Worm (Caenorhabditis elegans): Measurements from ENCODE around the gene W01B6.3.

DNA sequence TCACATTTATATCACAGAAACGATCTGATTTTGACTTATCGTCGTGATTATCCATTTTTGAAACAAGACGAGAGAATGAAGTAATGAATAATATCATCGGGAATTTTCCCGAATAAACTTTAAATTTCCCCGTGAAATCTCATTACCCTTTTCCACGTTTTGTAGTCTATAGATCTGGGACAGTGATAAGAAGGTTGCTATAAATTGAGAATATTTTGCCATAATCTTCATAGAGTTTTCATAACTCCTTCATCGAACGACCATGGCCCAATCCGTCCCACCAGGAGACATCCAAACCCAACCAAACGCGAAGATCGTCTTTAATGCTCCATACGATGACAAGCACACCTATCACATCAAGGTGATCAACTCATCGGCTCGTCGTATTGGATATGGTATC is 22.7 kb upstream of the W01B6.3 start, which contains the start of the genes C04G2.5 and msp-36:
- TF ChIP-seq cog-1 (tag; optimal IDR thresholded peaks at IDR 0.05) (no peak), klf-2 (GFP tag; conservative IDR thresholded peaks at IDR 0.05) (no peak)
